Fruit fly (Drosophila melanogaster) whole organism, pupa: ENCODE data around the gene Dip-B.

Source experiments
- CG10348 ChIP-seq: fragments of 200-800 bp; sonication (Bioruptor generic); IDR thresholded peaks from 2 replicates; pipeline ENCODE4 v1.3.6; 2022; ENCODE audit warnings: missing biosample characterization, missing genetic modification characterization
- CG17806 ChIP-seq: fragments of 200-800 bp; sonication (Bioruptor generic); optimal IDR thresholded peaks from 2 replicates; lab custom pipeline; 2018; ENCODE audit warnings: missing biosample characterization, mild to moderate bottlenecking, missing genetic modification characterization, moderate library complexity
- CG32121 ChIP-seq: fragments of 200-800 bp; sonication (Bioruptor generic); IDR thresholded peaks from 2 replicates; pipeline ENCODE4 v1.3.6; 2022; ENCODE audit warnings: missing biosample characterization, missing genetic modification characterization
- CG8159 ChIP-seq: fragments of 200-800 bp; sonication (Bioruptor generic); optimal IDR thresholded peaks from 3 replicates; lab custom pipeline; 2018; ENCODE audit warnings: missing biosample characterization, mild to moderate bottlenecking, missing genetic modification characterization, moderate library complexity
- CG8301 ChIP-seq: fragments of 200-800 bp; sonication (Bioruptor generic); optimal IDR thresholded peaks from 2 replicates; lab custom pipeline; 2018; ENCODE audit warnings: missing biosample characterization, mild to moderate bottlenecking, missing genetic modification characterization
- EcR ChIP-seq: fragments of 200-800 bp; sonication (Bioruptor generic); optimal IDR thresholded peaks from 3 replicates; lab custom pipeline; 2019; ENCODE audit warnings: missing biosample characterization, missing genetic modification characterization, mild to moderate bottlenecking, moderate library complexity, missing genetic modification reagents
- Pif1A ChIP-seq: fragments of 200-800 bp; sonication (Bioruptor generic); optimal IDR thresholded peaks from 3 replicates; lab custom pipeline; 2016; ENCODE audit warnings: missing biosample characterization, missing genetic modification characterization
- gl ChIP-seq: fragments of 200-800 bp; sonication (Bioruptor generic); optimal IDR thresholded peaks from 2 replicates; lab custom pipeline; 2018; ENCODE audit warnings: missing biosample characterization, mild to moderate bottlenecking, missing genetic modification characterization

DNA sequence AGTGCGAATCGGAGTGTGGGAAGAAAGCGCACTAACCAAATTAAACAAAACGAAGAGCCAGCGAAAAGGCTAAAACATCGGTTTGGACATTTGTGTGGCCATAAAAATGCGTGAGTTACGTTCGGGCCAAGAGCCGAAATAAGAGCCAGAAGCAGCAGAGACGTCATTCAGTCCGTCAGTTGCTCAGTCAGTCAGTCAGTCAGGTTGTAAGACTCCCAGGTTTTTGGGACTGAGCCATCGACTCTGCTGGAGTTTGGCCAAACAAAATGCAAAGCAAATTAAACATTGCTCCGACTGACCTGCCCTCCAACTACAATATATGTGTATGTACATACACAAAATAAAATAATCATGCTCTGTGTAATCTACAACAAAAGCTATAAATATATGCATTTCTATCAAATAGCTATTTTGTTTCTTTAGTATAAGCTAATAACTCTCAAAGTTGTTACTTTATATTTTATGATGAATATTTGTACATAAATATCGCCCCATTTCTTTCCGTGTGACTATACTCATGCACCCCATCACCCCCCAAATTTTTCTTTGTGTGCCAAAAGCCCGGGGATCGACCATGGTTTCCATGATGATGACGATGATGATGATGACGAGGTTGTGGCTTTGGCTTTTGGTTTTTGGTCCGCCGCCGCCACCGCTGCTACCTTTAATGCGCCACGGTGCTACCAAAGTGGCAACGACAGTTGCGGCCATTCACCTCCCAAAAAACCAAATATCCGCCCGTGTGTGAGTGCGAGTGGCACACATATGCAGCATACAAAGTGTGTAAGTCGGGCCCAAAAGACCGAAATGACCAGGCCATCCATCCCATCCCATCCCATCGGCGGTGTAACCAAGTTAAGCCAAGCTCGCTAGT, 11.3 kb downstream of the Dip-B start:
- TF ChIP-seq CG10348 (GFP tag; lab: Robert Waterston, UW) (no peak), EcR (GFP tag; lab: Kevin White, UChicago) (no peak), Pif1A (GFP tag; lab: Kevin White, UChicago) (peak; percentile 43), gl (tag; lab: Kevin White, UChicago) (no peak), CG17806 (tag; lab: Kevin White, UChicago) (no peak), CG8301 (tag; lab: Kevin White, UChicago) (peak; percentile 20), CG32121 (GFP tag; lab: Robert Waterston, UW) (no peak), CG8159 (tag; lab: Kevin White, UChicago) (no peak)
